Worm (Caenorhabditis elegans) whole organism, late embryonic: Measurements from ENCODE around the gene C05D9.9.
A peak's percentile ranks its signal among the peaks of the same experiment; 100 is the strongest.

Source experiments
- C08G9.2 ChIP-seq: sonication (generic microtip); optimal IDR thresholded peaks from 2 replicates; lab custom pipeline; 2016; ENCODE audit warnings: mild to moderate bottlenecking, missing genetic modification characterization, moderate library complexity, missing compliant biosample characterization
- C38D4.7 ChIP-seq: fragments of 200-800 bp; sonication (Bioruptor generic); optimal IDR thresholded peaks from 2 replicates; lab custom pipeline; 2018; ENCODE audit warnings: mild to moderate bottlenecking, missing genetic modification characterization, moderate library complexity, missing compliant biosample characterization
- F13H6.1 ChIP-seq: sonication (generic microtip); optimal IDR thresholded peaks from 2 replicates; lab custom pipeline; 2016; ENCODE audit warnings: missing genetic modification characterization, missing compliant biosample characterization
- K09A11.1 ChIP-seq: sonication (generic microtip); optimal IDR thresholded peaks from 2 replicates; lab custom pipeline; 2017; ENCODE audit warnings: antibody characterized with exemption, mild to moderate bottlenecking, missing genetic modification characterization, missing compliant biosample characterization; ENCODE audit not compliant: insufficient read depth
- ahr-1 ChIP-seq: sonication (generic microtip); optimal IDR thresholded peaks from 2 replicates; lab custom pipeline; 2016; ENCODE audit warnings: missing genetic modification characterization, missing compliant biosample characterization
- ceh-18 ChIP-seq: sonication (generic microtip); optimal IDR thresholded peaks from 2 replicates; lab custom pipeline; 2016; ENCODE audit warnings: missing genetic modification characterization, missing compliant biosample characterization
- ceh-2 ChIP-seq: sonication (generic microtip); optimal IDR thresholded peaks from 2 replicates; lab custom pipeline; 2016; ENCODE audit warnings: missing genotype, missing genetic modification characterization, missing compliant biosample characterization
- ceh-22 ChIP-seq: sonication (generic microtip); optimal IDR thresholded peaks from 2 replicates; lab custom pipeline; 2017; ENCODE audit warnings: missing biosample characterization, missing genetic modification characterization
- ceh-24 ChIP-seq: sonication (generic microtip); optimal IDR thresholded peaks from 2 replicates; lab custom pipeline; 2016; ENCODE audit warnings: mild to moderate bottlenecking, missing genetic modification characterization, missing compliant biosample characterization
- ceh-31 ChIP-seq: sonication (generic microtip); optimal IDR thresholded peaks from 2 replicates; lab custom pipeline; 2016; ENCODE audit warnings: missing genetic modification characterization, missing compliant biosample characterization
- dmd-4 ChIP-seq: sonication (generic microtip); optimal IDR thresholded peaks from 2 replicates; lab custom pipeline; 2016; ENCODE audit warnings: borderline replicate concordance, missing genetic modification characterization, missing compliant biosample characterization
- dve-1 ChIP-seq: sonication (generic microtip); optimal IDR thresholded peaks from 2 replicates; lab custom pipeline; 2017; ENCODE audit warnings: antibody characterized with exemption, mild to moderate bottlenecking, missing genetic modification characterization, missing compliant biosample characterization
- elt-2 ChIP-seq: sonication (generic microtip); optimal IDR thresholded peaks from 2 replicates; lab custom pipeline; 2016; ENCODE audit warnings: missing genetic modification reagents, missing genetic modification characterization, missing compliant biosample characterization
- elt-4 ChIP-seq: sonication (generic microtip); optimal IDR thresholded peaks from 2 replicates; lab custom pipeline; 2016; ENCODE audit warnings: missing genetic modification characterization, missing compliant biosample characterization
- eyg-1 ChIP-seq: sonication (generic microtip); optimal IDR thresholded peaks from 2 replicates; lab custom pipeline; 2016; ENCODE audit warnings: missing genotype, missing genetic modification characterization, missing compliant biosample characterization
- fax-1 ChIP-seq: sonication (generic microtip); optimal IDR thresholded peaks from 2 replicates; lab custom pipeline; 2016; ENCODE audit warnings: missing genotype, missing genetic modification characterization, missing compliant biosample characterization
- fkh-6 ChIP-seq: sonication (generic microtip); optimal IDR thresholded peaks from 2 replicates; lab custom pipeline; 2016; ENCODE audit warnings: missing genetic modification characterization, missing compliant biosample characterization
- gmeb-2 ChIP-seq: sonication (generic microtip); optimal IDR thresholded peaks from 2 replicates; lab custom pipeline; 2016; ENCODE audit warnings: missing genetic modification characterization, inconsistent platforms, missing compliant biosample characterization
- hlh-13 ChIP-seq: fragments of 200-800 bp; sonication (Bioruptor generic); optimal IDR thresholded peaks from 2 replicates; lab custom pipeline; 2018; ENCODE audit warnings: mild to moderate bottlenecking, missing genetic modification characterization, missing compliant biosample characterization
- hlh-15 ChIP-seq: sonication (generic microtip); optimal IDR thresholded peaks from 2 replicates; lab custom pipeline; 2016; ENCODE audit warnings: missing genetic modification characterization, missing compliant biosample characterization
- madf-2 ChIP-seq: sonication (generic microtip); optimal IDR thresholded peaks from 2 replicates; lab custom pipeline; 2017; ENCODE audit warnings: missing genetic modification characterization, missing compliant biosample characterization
- nfya-1 ChIP-seq: sonication (generic microtip); optimal IDR thresholded peaks from 2 replicates; lab custom pipeline; 2017; ENCODE audit warnings: missing genetic modification characterization, mild to moderate bottlenecking, missing compliant biosample characterization, antibody characterized with exemption, moderate library complexity
- nhr-11 ChIP-seq: fragments of 150-350 bp; optimal IDR thresholded peaks from 2 replicates; lab custom pipeline; 2014; ENCODE audit warnings: missing biosample characterization, missing genetic modification characterization
- nhr-232 ChIP-seq: sonication (generic microtip); optimal IDR thresholded peaks from 2 replicates; lab custom pipeline; 2016; ENCODE audit warnings: missing genetic modification characterization, missing compliant biosample characterization
- npax-4 ChIP-seq: sonication (generic microtip); optimal IDR thresholded peaks from 2 replicates; lab custom pipeline; 2016; ENCODE audit warnings: missing genetic modification characterization, missing compliant biosample characterization
- pax-1 ChIP-seq: fragments of 150-350 bp; optimal IDR thresholded peaks from 2 replicates; lab custom pipeline; 2014; ENCODE audit warnings: missing biosample characterization, missing genetic modification characterization
- pha-2 ChIP-seq: sonication (generic microtip); optimal IDR thresholded peaks from 2 replicates; lab custom pipeline; 2017; ENCODE audit warnings: mild to moderate bottlenecking, missing genetic modification characterization, missing compliant biosample characterization
- pqm-1 ChIP-seq: sonication (generic microtip); optimal IDR thresholded peaks from 2 replicates; lab custom pipeline; 2016; ENCODE audit warnings: missing genetic modification characterization, missing compliant biosample characterization
- ref-2 ChIP-seq: sonication (generic microtip); optimal IDR thresholded peaks from 2 replicates; lab custom pipeline; 2016; ENCODE audit warnings: missing genetic modification characterization, missing compliant biosample characterization
- rnt-1 ChIP-seq: sonication (generic microtip); optimal IDR thresholded peaks from 2 replicates; lab custom pipeline; 2016; ENCODE audit warnings: missing genetic modification characterization, missing compliant biosample characterization
- sox-2 ChIP-seq: fragments of 200-800 bp; sonication (Bioruptor generic); IDR thresholded peaks from 2 replicates; pipeline ENCODE4 v1.3.6; 2022; ENCODE audit warnings: missing genetic modification reagents, missing genetic modification characterization, missing compliant biosample characterization
- tbx-7 ChIP-seq: sonication (generic microtip); optimal IDR thresholded peaks from 2 replicates; lab custom pipeline; 2016; ENCODE audit warnings: missing genotype, missing genetic modification characterization, missing compliant biosample characterization
- unc-3 ChIP-seq, 2 experiments: fragments of 200-800 bp in 1 of 2; sonication (Bioruptor generic) in 1 of 2; sonication (generic microtip) in 1 of 2; conservative IDR thresholded peaks in 1 of 2; optimal IDR thresholded peaks in 1 of 2; 2 replicates each; pipeline versions ENCODE4 v1.3.6 to Lab custom; 2016 to 2022; ENCODE audit warnings: missing compliant biosample characterization in 2 of 2, missing genetic modification characterization in 2 of 2, missing genetic modification reagents in 1 of 2
- unc-42 ChIP-seq: sonication (generic microtip); optimal IDR thresholded peaks from 2 replicates; lab custom pipeline; 2016; ENCODE audit warnings: missing genotype, missing genetic modification characterization, missing compliant biosample characterization
- zip-5 ChIP-seq: sonication (generic microtip); optimal IDR thresholded peaks from 2 replicates; lab custom pipeline; 2016; ENCODE audit warnings: missing genetic modification characterization, missing compliant biosample characterization
- ztf-16 ChIP-seq: sonication (generic microtip); optimal IDR thresholded peaks from 2 replicates; lab custom pipeline; 2017; ENCODE audit warnings: missing genetic modification characterization, missing compliant biosample characterization

Gene C05D9.9

DNA sequence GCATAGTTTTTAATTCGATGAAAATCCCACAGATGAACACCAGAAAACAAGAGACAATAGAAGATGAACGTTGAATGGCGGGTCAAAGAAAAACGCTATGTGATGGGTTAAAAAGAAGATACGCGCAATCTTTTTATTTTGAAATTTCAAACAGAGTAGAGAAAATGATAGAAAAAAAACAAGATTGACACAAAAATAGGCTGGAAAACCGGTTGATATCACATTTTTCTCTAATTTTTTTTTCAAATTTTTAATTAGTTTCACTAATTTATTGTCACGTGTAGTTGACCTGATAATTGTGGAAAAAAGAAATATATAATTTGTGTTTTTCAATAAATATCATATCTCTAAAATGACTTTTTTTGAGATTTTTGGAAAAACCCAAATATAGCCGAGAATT, at the start of gene C05D9.9:
TSS of gene C05D9.9 (minus strand) at position 101 of the 400 bp plus-strand sequence.
- TF ChIP-seq ahr-1 (no peak), tbx-7 (tag; lab: Kevin White, UChicago) (no peak), ceh-18 (tag; lab: Kevin White, UChicago) (no peak)
- TF ChIP-seq, all 69 proteins: peak for 0

DNA sequence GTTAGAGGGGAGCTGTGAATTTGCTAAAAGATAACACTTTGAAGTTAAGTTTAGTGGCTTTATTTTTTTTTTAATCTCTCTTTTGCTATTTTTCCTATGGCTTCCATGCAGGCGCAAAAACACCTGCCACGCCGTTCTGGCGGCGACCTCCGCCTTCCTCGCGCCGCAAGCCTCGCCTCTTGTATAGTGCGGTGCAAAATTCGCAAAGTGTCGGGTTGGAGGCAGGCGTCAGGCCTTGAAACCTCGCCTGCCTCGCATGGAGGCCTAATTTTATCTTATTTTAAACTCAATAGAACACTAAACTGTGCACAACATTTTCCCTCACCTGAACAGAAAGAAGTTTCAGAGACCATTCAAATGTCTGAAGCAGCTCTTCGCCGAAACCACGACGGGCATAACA, 48.0 kb upstream of the C05D9.9 start:
- TF ChIP-seq ceh-2 (tag; lab: Kevin White, UChicago) (no peak), elt-4 (tag; lab: Kevin White, UChicago) (no peak), madf-2 (tag; lab: Kevin White, UChicago) (no peak), tbx-7 (tag; lab: Kevin White, UChicago) (no peak), C08G9.2 (tag; lab: Kevin White, UChicago) (no peak), eyg-1 (tag; lab: Kevin White, UChicago) (no peak)

DNA sequence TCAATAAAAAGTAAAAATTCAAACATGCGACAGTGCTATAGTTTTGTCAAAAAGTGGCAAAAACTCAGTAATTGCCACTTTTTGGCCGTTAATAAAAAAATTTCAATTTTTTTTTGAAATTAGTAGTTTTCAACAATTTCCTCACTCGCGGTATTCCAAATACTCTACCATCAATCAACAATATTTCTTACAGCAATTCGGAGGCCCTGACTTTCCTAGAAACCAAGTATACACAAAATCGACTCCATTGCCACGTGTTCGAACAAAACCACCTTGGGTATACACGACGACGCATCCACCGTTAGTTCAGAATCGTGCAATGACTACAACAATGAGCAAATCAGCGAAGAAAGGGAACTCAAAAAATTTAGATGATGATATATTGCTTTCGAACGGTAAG, 47.6 kb upstream of the C05D9.9 start:
- TF ChIP-seq hlh-15 (no peak), npax-4 (tag; lab: Kevin White, UChicago) (no peak), ceh-31 (tag; lab: Kevin White, UChicago) (no peak), K09A11.1 (tag; lab: Kevin White, UChicago) (no peak), F13H6.1 (no peak), ztf-16 (tag; lab: Kevin White, UChicago) (no peak)

DNA sequence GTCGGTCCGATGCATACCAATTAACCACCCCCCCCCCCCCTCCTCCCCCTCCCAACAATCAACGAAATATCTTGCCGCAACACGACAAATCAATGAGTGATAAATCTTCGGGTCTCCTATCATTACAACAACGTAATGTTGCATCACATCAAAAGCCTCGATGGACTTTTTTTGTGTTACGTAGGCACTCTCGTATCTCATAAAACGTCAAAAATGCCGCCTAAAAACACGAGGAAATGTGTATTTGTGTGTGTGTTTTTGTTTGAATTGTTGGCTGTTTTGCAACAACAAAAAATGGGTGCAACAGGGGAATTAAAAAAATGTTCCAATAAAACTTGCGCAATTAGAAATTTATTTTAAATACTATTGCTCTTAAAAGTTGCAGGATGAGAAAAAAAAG, 43.2 kb upstream of the C05D9.9 start:
- TF ChIP-seq pqm-1 (tag; lab: Kevin White, UChicago) (no peak), madf-2 (tag; lab: Kevin White, UChicago) (no peak), fkh-6 (tag; lab: Kevin White, UChicago) (no peak), sox-2 (GFP tag; lab: Robert Waterston, UW) (no peak), F13H6.1 (no peak), gmeb-2 (tag; lab: Kevin White, UChicago) (no peak), hlh-13 (GFP tag; lab: Kevin White, UChicago) (no peak), C38D4.7 (GFP tag; lab: Kevin White, UChicago) (no peak), rnt-1 (tag; lab: Kevin White, UChicago) (no peak), nhr-11 (no peak), dmd-4 (tag; lab: Kevin White, UChicago) (no peak), zip-5 (tag; lab: Kevin White, UChicago) (no peak), pax-1 (tag; lab: Kevin White, UChicago) (no peak), unc-3 (GFP tag; conservative IDR thresholded peaks at IDR 0.05; lab: Robert Waterston, UW) (no peak), unc-3 (tag; optimal IDR thresholded peaks at IDR 0.05; lab: Kevin White, UChicago) (no peak), ceh-22 (tag; lab: Kevin White, UChicago) (no peak)
- TF ChIP-seq, all 69 proteins: peak for 0

DNA sequence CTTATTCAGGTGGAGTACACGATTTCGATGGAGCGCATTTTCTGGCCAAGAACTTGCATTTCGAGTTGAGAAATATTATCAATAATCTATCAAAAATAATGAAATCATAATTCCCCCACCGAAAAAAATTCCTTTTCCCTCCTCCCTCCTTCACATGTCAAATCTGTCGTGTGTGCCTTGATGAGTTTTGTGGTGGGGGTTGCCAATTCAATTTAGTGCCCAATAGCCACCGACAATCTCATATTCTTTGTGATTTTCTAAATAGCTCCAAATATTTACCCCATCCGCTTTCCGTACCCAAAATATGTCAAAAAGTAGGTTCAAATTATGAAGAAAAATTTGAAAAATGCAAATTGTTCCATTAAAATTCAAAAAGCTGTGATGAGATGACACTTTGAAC, 38.0 kb upstream of the C05D9.9 start, which contains the start of gene tmc-1:
TSS of gene tmc-1 (plus strand) at position 189 of the 400 bp plus-strand sequence.
- no peak for TF ChIP-seq nhr-232 (tag; lab: Kevin White, UChicago)
- no peak for TF ChIP-seq pha-2
- TF ChIP-seq ceh-2 (tag; lab: Kevin White, UChicago), result no peak
- TF ChIP-seq fax-1 (tag; lab: Kevin White, UChicago), result no peak
- peak; percentile 73 for TF ChIP-seq unc-42 (tag; lab: Kevin White, UChicago)
- no peak for TF ChIP-seq elt-2
- TF ChIP-seq npax-4 (tag; lab: Kevin White, UChicago), result no peak
- TF ChIP-seq pax-1 (tag; lab: Kevin White, UChicago), result no peak
- no peak for TF ChIP-seq hlh-13 (GFP tag; lab: Kevin White, UChicago)

DNA sequence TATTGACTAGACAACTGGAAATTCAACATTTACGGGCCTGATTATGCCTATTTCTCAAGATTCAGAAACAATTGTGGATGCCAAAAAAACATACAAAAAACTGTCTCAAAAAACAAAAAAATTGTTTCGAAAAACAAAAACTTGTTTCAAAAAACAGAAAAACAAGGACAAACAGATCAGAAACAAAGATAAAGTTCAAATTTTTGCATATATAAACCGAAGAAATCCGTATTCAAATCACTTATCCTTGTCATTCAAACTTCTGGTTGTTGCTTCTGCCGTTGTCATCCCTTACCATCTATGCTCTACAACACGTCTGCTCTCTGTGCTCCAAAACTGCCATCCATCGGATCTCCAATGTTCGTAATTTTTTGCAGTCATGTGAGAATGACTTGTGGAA, 30.6 kb upstream of the C05D9.9 start, which contains the start of gene R193.1:
TSS of gene R193.1 (plus strand) at position 301 of the 400 bp plus-strand sequence.
- TF ChIP-seq ceh-24, result no peak
- TF ChIP-seq ref-2 (tag; lab: Kevin White, UChicago), result no peak
- no peak for TF ChIP-seq nfya-1 (tag; lab: Kevin White, UChicago)
- no peak for TF ChIP-seq dve-1 (tag; lab: Kevin White, UChicago)
